Worm (Caenorhabditis elegans): ENCODE results near the gene ect-2.

The ect-2 gene

ce11 chrII:10784780-10785463 lies 1.2 kb upstream of the ect-2 start, which contains the start of gene cdl-1 (continued):
- TF ChIP-seq elt-1 (tag; optimal IDR thresholded peaks at IDR 0.05) (no peak), lsy-2 (tag; optimal IDR thresholded peaks at IDR 0.05) (peak; percentile 36 to 78), gmeb-1 (tag; optimal IDR thresholded peaks at IDR 0.05) (peak; percentile 94), mab-5 (tag; optimal IDR thresholded peaks at IDR 0.05) (no peak), peb-1 (tag; optimal IDR thresholded peaks at IDR 0.05) (no peak), nhr-12 (tag; optimal IDR thresholded peaks at IDR 0.05) (no peak), Y55F3AM.14 (GFP tag; optimal IDR thresholded peaks at IDR 0.05) (no peak), unc-39 (tag; optimal IDR thresholded peaks at IDR 0.05) (no peak), lin-13 (GFP tag; optimal IDR thresholded peaks at IDR 0.05) (peak; percentile 55), nhr-77 (tag; optimal IDR thresholded peaks at IDR 0.05) (no peak)

DNA sequence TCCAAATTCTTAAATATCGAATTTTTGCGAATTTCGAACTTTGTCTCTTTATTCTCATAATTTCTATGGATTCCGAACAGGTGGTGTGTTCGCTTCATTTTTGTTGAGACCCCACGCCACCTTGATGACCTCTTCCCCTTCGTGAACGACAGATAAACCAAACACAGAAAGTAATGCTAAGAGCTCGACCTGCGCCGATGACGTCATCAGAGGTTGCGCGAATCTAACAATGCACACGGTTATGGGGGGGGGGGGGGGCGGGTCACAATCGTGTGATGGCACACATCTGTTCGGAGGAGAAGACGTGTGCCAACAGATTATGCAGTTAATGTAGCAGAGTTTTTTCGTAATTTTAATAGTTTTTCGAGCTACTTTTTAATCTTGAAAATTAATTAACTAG lies 486 bp upstream of the ect-2 start:
- TF ChIP-seq ztf-4 (tag; optimal IDR thresholded peaks at IDR 0.05) = no peak
- no peak for TF ChIP-seq nhr-10 (tag; optimal IDR thresholded peaks at IDR 0.05)
- no peak for TF ChIP-seq skn-1 (tag; optimal IDR thresholded peaks at IDR 0.05)
- no peak for TF ChIP-seq nhr-23 (tag; optimal IDR thresholded peaks at IDR 0.05)
- TF ChIP-seq lin-13 (GFP tag; optimal IDR thresholded peaks at IDR 0.05) = no peak
- TF ChIP-seq gmeb-1 (tag; optimal IDR thresholded peaks at IDR 0.05) = no peak
- no peak for TF ChIP-seq Y55F3AM.14 (GFP tag; optimal IDR thresholded peaks at IDR 0.05)
- TF ChIP-seq R02D3.7 (tag; optimal IDR thresholded peaks at IDR 0.05) = no peak
- no peak for TF ChIP-seq blmp-1 (tag; optimal IDR thresholded peaks at IDR 0.05; ENCODE audit: insufficient read depth)

DNA sequence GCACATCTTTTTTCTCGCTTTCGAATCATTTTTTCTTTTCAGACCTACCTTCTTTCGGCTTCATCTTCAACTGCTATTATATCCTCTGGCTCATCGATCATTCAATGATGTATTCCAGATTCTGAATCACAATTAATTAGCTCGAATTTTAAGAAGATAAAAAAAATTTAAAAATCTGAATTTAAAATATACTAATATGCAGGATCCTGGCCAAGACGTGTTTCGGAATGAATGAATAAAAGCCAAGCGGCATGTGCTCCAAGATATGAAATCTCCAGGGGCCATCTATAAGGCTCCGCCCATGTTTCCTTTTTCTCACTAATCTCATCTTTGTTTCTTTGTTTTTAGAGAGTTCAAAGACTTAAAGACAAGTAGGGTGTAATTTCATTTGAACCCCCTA lies 5.7 kb downstream of the ect-2 start, which contains the start of gene mpz-1:
Gene mpz-1, minus strand, starts transcription at position 101 of the 400 bp plus-strand sequence.
- no peak for TF ChIP-seq nhr-6 (tag; optimal IDR thresholded peaks at IDR 0.05)
- no peak for TF ChIP-seq sma-9 (GFP tag; optimal IDR thresholded peaks at IDR 0.05)
- no peak for TF ChIP-seq sma-9 (tag; optimal IDR thresholded peaks at IDR 0.05)
- no peak for TF ChIP-seq nhr-237 (tag; optimal IDR thresholded peaks at IDR 0.05)
- no peak for TF ChIP-seq fos-1 (tag; optimal IDR thresholded peaks at IDR 0.05)
- no peak for TF ChIP-seq sem-4 (tag; optimal IDR thresholded peaks at IDR 0.05)
- TF ChIP-seq aly-2 (tag; optimal IDR thresholded peaks at IDR 0.05) = no peak
- no peak for TF ChIP-seq nhr-10 (tag; optimal IDR thresholded peaks at IDR 0.05)
- no peak for TF ChIP-seq unc-55 (GFP tag; optimal IDR thresholded peaks at IDR 0.05)
- TF ChIP-seq peb-1 (tag; optimal IDR thresholded peaks at IDR 0.05) = no peak

DNA sequence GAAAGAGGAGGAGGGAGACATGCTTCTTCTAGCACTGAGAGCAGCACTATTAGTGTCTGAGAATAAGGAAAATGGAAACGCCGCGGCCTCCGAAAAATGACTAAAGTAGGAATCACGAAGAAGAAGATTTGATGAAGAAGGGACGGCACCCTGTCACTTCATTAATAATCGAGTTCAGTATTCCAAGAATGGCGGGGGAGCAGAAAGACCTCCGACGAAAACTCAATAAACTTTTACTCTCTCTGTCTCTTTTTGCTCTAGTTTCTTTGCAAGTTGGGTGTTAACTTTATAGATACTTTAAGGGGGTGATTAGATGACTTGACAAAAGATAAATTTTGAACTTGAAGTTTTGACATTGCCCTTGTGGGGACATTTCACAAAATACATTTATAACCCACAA lies 14.5 kb downstream of the ect-2 start:
- TF ChIP-seq sma-9 (GFP tag; optimal IDR thresholded peaks at IDR 0.05) = peak; percentile 28
- TF ChIP-seq sma-9 (tag; optimal IDR thresholded peaks at IDR 0.05) = no peak
- TF ChIP-seq unc-62 (GFP tag; optimal IDR thresholded peaks at IDR 0.05) = no peak
- TF ChIP-seq C34F6.9 (tag; optimal IDR thresholded peaks at IDR 0.05) = peak; percentile 25
- TF ChIP-seq unc-55 (GFP tag; optimal IDR thresholded peaks at IDR 0.05) = peak; percentile 11

ce11 chrII:10767977-10768376 lies 15.8 kb downstream of the ect-2 start:
- TF ChIP-seq ztf-11 (tag; optimal IDR thresholded peaks at IDR 0.05) = no peak
- no peak for TF ChIP-seq ceh-16 (tag; optimal IDR thresholded peaks at IDR 0.05)
- no peak for TF ChIP-seq peb-1 (tag; optimal IDR thresholded peaks at IDR 0.05)
- TF ChIP-seq ztf-1 (GFP tag; conservative IDR thresholded peaks at IDR 0.05) = no peak
- TF ChIP-seq lsy-2 (tag; optimal IDR thresholded peaks at IDR 0.05) = no peak
- no peak for TF ChIP-seq fos-1 (tag; optimal IDR thresholded peaks at IDR 0.05)
- TF ChIP-seq mbf-1 (tag; optimal IDR thresholded peaks at IDR 0.05) = no peak
- TF ChIP-seq unc-39 (tag; optimal IDR thresholded peaks at IDR 0.05) = no peak
- no peak for TF ChIP-seq blmp-1 (tag; optimal IDR thresholded peaks at IDR 0.05; ENCODE audit: insufficient read depth)
- TF ChIP-seq ztf-4 (tag; optimal IDR thresholded peaks at IDR 0.05) = no peak

DNA sequence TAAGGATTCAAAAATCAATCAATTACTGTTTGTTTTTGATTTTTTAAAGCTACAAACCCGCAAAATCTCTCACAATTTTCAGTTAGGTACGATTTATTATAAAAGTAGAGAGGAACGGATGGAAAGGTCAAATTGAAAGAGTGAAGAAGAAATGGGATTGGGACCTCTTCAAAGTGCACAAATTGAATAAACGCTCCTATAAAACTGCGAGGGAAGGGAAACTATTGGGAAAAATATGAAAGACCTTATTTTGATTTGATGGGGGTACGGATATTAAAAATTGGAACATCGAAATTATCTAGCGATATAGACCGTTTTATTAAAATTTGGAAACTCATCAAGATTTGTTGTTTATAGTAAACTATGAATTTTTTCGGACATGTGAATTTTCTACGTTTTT lies 17.0 kb downstream of the ect-2 start:
- TF ChIP-seq alr-1 (tag; optimal IDR thresholded peaks at IDR 0.05) = no peak
- TF ChIP-seq lin-13 (GFP tag; optimal IDR thresholded peaks at IDR 0.05) = no peak
- TF ChIP-seq unc-62 (GFP tag; optimal IDR thresholded peaks at IDR 0.05) = no peak
- no peak for TF ChIP-seq ztf-11 (tag; optimal IDR thresholded peaks at IDR 0.05)
- TF ChIP-seq nhr-11 (tag; optimal IDR thresholded peaks at IDR 0.05) = no peak
- no peak for TF ChIP-seq zag-1 (tag; optimal IDR thresholded peaks at IDR 0.05)
- no peak for TF ChIP-seq ZK546.5 (tag; optimal IDR thresholded peaks at IDR 0.05)
- no peak for TF ChIP-seq nhr-6 (tag; optimal IDR thresholded peaks at IDR 0.05)
- no peak for TF ChIP-seq aly-2 (tag; optimal IDR thresholded peaks at IDR 0.05)
- no peak for TF ChIP-seq lin-39 (tag; optimal IDR thresholded peaks at IDR 0.05)
- TF ChIP-seq blmp-1 (tag; optimal IDR thresholded peaks at IDR 0.05; ENCODE audit: insufficient read depth) = no peak
- no peak for TF ChIP-seq unc-39 (tag; optimal IDR thresholded peaks at IDR 0.05)
- no peak for TF ChIP-seq nhr-129 (tag; optimal IDR thresholded peaks at IDR 0.05)
- no peak for TF ChIP-seq nhr-25 (tag; optimal IDR thresholded peaks at IDR 0.05)
